Fruit fly (Drosophila melanogaster): Measurements from ENCODE around the gene dco.

dco gene

DNA sequence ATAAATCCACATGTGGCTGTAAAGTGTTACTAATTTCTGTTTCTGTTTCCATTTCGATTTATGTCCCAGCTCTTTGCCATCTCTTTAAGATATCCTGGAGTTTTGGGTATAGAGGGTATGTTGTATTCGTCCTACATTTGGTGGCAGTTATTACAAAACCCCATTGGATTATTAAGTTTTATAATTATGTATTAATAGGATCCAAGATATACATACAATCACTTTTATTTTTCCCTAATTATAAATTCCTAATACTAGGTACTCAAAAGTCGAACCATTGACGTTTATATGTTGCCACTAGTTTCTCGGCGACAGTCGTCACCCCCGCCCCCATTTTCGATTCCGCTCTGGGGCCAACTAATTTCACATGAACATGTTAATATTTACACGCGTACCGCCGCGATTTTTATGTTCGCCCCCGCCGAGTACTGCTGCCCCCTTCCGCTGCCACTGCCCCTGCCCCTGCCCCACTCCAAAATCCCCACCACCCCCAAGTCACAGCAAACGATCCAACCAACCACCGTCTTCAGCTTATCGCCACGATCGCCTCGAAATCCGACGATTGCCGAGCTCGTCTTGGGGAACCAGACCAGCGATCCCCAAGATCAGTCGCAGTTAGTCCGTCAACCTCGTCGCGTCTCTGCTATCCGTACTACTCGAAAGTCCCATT is 3.8 kb upstream of the dco start, which contains the start of gene Sox100B (continued):
- TF ChIP-seq amos (GFP tag; IDR thresholded peaks at IDR 0.05; ENCODE audit: partially characterized antibody) = no peak
- TF ChIP-seq Ravus (GFP tag; IDR thresholded peaks at IDR 0.05) = no peak
- no peak for TF ChIP-seq fru (optimal IDR thresholded peaks at IDR 0.05)
- TF ChIP-seq twi (tag; optimal IDR thresholded peaks at IDR 0.05) = peak; percentile 76
- no peak for TF ChIP-seq CrebB (tag; optimal IDR thresholded peaks at IDR 0.05)
- TF ChIP-seq gsb-n (tag; optimal IDR thresholded peaks at IDR 0.05) = peak; percentile 81
- no peak for TF ChIP-seq nau (GFP tag; optimal IDR thresholded peaks at IDR 0.05)
- peak; percentile 87 for TF ChIP-seq CG10959 (GFP tag; IDR thresholded peaks at IDR 0.05)
- TF ChIP-seq slp2 (GFP tag; optimal IDR thresholded peaks at IDR 0.05) = no peak
- TF ChIP-seq CG15601 (tag; optimal IDR thresholded peaks at IDR 0.05) = peak; percentile 57
- peak; percentile 87 for TF ChIP-seq CG33557 (GFP tag; optimal IDR thresholded peaks at IDR 0.05)
- no peak for TF ChIP-seq CG8944 (GFP tag; optimal IDR thresholded peaks at IDR 0.05)
- peak; percentile 71 for TF ChIP-seq Spps (tag; optimal IDR thresholded peaks at IDR 0.05)
- TF ChIP-seq CG10654 (GFP tag; optimal IDR thresholded peaks at IDR 0.05) = peak; percentile 39
- TF ChIP-seq gro (GFP tag; optimal IDR thresholded peaks at IDR 0.05) = no peak
- TF ChIP-seq CG13894 (tag; optimal IDR thresholded peaks at IDR 0.05) = no peak
- TF ChIP-seq Kr (GFP tag; optimal IDR thresholded peaks at IDR 0.05) = no peak
- TF ChIP-seq CG3163 (GFP tag; optimal IDR thresholded peaks at IDR 0.05) = no peak
- peak; percentile 57 for TF ChIP-seq CG13775 (GFP tag; optimal IDR thresholded peaks at IDR 0.05)
- no peak for TF ChIP-seq z (GFP tag; IDR thresholded peaks at IDR 0.05)
- TF ChIP-seq Blimp-1 (GFP tag; optimal IDR thresholded peaks at IDR 0.05) = peak; percentile 70
- TF ChIP-seq Taf1 (GFP tag; IDR thresholded peaks at IDR 0.05) = no peak
- no peak for TF ChIP-seq hkb (optimal IDR thresholded peaks at IDR 0.05)
- TF ChIP-seq hkb (GFP tag; IDR thresholded peaks at IDR 0.05) = peak; percentile 56; the same call in 1 of the 2 replicates
- peak; percentile 48; the same call in 1 of the 2 replicates for TF ChIP-seq Gsc (GFP tag; IDR thresholded peaks at IDR 0.05)
- no peak for TF ChIP-seq CG17912 (GFP tag; optimal IDR thresholded peaks at IDR 0.05)
- TF ChIP-seq ham (GFP tag; IDR thresholded peaks at IDR 0.05) = no peak
- TF ChIP-seq eyg (GFP tag; optimal IDR thresholded peaks at IDR 0.05) = no peak
- TF ChIP-seq CG33213 (GFP tag; optimal IDR thresholded peaks at IDR 0.05) = peak; percentile 20
- TF ChIP-seq CG3838 (GFP tag; optimal IDR thresholded peaks at IDR 0.05) = no peak
- TF ChIP-seq gce (GFP tag; IDR thresholded peaks at IDR 0.05) = 0 out of 3 replicates have a peak, but pooled peaks have one; percentile 34
- no peak for TF ChIP-seq jigr1 (GFP tag; IDR thresholded peaks at IDR 0.05)
- TF ChIP-seq CG42726 (GFP tag; IDR thresholded peaks at IDR 0.05; ENCODE audit: partially characterized antibody) = no peak
- no peak for TF ChIP-seq hb (GFP tag; IDR thresholded peaks at IDR 0.05; ENCODE audit: partially characterized antibody)
- TF ChIP-seq CG11695 (GFP tag; IDR thresholded peaks at IDR 0.05) = peak; percentile 60; the same call in 1 of the 3 replicates
- no peak for TF ChIP-seq Drgx (GFP tag; IDR thresholded peaks at IDR 0.05)
- no peak for TF ChIP-seq crp (GFP tag; optimal IDR thresholded peaks at IDR 0.05)
- TF ChIP-seq unpg (GFP tag; optimal IDR thresholded peaks at IDR 0.05) = peak; percentile 72
- TF ChIP-seq CG3995 (GFP tag; optimal IDR thresholded peaks at IDR 0.05) = no peak
- TF ChIP-seq maf-S (GFP tag; optimal IDR thresholded peaks at IDR 0.05) = no peak
- TF ChIP-seq onecut (GFP tag; IDR thresholded peaks at IDR 0.05) = peak; percentile 43; the same call in 1 of the 2 replicates
- TF ChIP-seq mirr (GFP tag; optimal IDR thresholded peaks at IDR 0.05) = no peak
- peak; percentile 19 for TF ChIP-seq CG2116 (GFP tag; optimal IDR thresholded peaks at IDR 0.05)
- no peak for TF ChIP-seq CG2120 (GFP tag; optimal IDR thresholded peaks at IDR 0.05)
- TF ChIP-seq vnd (GFP tag; IDR thresholded peaks at IDR 0.05; ENCODE audit: partially characterized antibody) = no peak
- peak; percentile 52 for TF ChIP-seq stwl (tag; optimal IDR thresholded peaks at IDR 0.05)
- peak; percentile 80 for TF ChIP-seq Med (GFP tag)
- peak; percentile 41 for TF ChIP-seq esg (GFP tag; conservative IDR thresholded peaks at IDR 0.05)
- TF ChIP-seq fd96Cb (tag; optimal IDR thresholded peaks at IDR 0.05) = peak; percentile 78
- TF ChIP-seq ro (GFP tag; IDR thresholded peaks at IDR 0.05) = peak; percentile 63
- TF ChIP-seq Dfd (GFP tag; optimal IDR thresholded peaks at IDR 0.05) = no peak
